Fruit fly (Drosophila melanogaster): ENCODE measurements around the gene trh.
A peak's percentile ranks its signal among the peaks of the same experiment; 100 is the strongest.

The trh gene

DNA sequence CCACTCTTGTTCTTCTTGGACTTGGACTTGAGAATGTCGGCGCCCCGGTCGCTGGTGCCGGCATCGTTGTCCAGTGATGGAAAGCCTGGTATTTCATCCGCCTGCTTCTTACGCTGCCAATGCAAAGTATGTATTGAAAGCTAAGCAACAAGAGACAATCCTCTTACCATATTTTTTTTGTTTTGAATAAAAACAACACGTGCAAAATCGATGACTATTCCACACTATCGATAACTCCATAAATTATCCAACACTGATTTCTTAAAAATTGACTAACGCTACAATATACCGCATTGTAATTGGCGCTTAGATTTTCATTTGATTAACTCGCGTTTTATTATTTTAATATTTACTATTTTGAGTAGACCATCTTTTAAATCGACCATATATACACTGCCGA is 67.9 kb downstream of the trh start, which contains the start of gene CG32344 (continued):
- TF ChIP-seq CG18619 (GFP tag; optimal IDR thresholded peaks at IDR 0.05) (no peak), YL-1 (GFP tag; optimal IDR thresholded peaks at IDR 0.05) (peak; percentile 90), CG11695 (GFP tag; IDR thresholded peaks at IDR 0.05) (no peak), CG7928 (GFP tag; optimal IDR thresholded peaks at IDR 0.05) (no peak), gce (GFP tag; IDR thresholded peaks at IDR 0.05) (no peak), CG2889 (GFP tag; IDR thresholded peaks at IDR 0.05) (no peak), CG12659 (GFP tag; optimal IDR thresholded peaks at IDR 0.05) (peak; percentile 16), CG3407 (GFP tag; optimal IDR thresholded peaks at IDR 0.05) (no peak), CG10366 (GFP tag; IDR thresholded peaks at IDR 0.05) (no peak), ftz-f1 (GFP tag; optimal IDR thresholded peaks at IDR 0.05) (no peak), unpg (GFP tag; optimal IDR thresholded peaks at IDR 0.05) (no peak), CG12219 (GFP tag; optimal IDR thresholded peaks at IDR 0.05) (no peak), fd102C (GFP tag; optimal IDR thresholded peaks at IDR 0.05) (no peak), CG7839 (tag; optimal IDR thresholded peaks at IDR 0.05) (no peak), br (optimal IDR thresholded peaks at IDR 0.05) (no peak), ATbp (GFP tag; optimal IDR thresholded peaks at IDR 0.05) (no peak), CG7556 (GFP tag; optimal IDR thresholded peaks at IDR 0.05) (no peak), BEAF-32 (GFP tag; optimal IDR thresholded peaks at IDR 0.05) (peak; percentile 82), CG5180 (GFP tag; optimal IDR thresholded peaks at IDR 0.05) (no peak), CG10321 (GFP tag; IDR thresholded peaks at IDR 0.05) (no peak), CG30431 (GFP tag; optimal IDR thresholded peaks at IDR 0.05) (no peak), ham (GFP tag; IDR thresholded peaks at IDR 0.05) (no peak), Hey (tag; optimal IDR thresholded peaks at IDR 0.05) (no peak), vfl (GFP tag; optimal IDR thresholded peaks at IDR 0.05) (no peak), CG4854 (GFP tag; optimal IDR thresholded peaks at IDR 0.05) (no peak), Drgx (GFP tag; IDR thresholded peaks at IDR 0.05) (no peak), fd3F (GFP tag; optimal IDR thresholded peaks at IDR 0.05) (no peak), peb (GFP tag; IDR thresholded peaks at IDR 0.05) (no peak), exex (tag; optimal IDR thresholded peaks at IDR 0.05) (no peak), ab (GFP tag; optimal IDR thresholded peaks at IDR 0.05) (no peak), CG9609 (GFP tag; optimal IDR thresholded peaks at IDR 0.05) (no peak), CG10565 (GFP tag; optimal IDR thresholded peaks at IDR 0.05) (no peak), D19A (tag; optimal IDR thresholded peaks at IDR 0.05) (no peak), row (GFP tag; IDR thresholded peaks at IDR 0.05) (no peak), dmrt99B (tag; optimal IDR thresholded peaks at IDR 0.05) (no peak), Dll (GFP tag; IDR thresholded peaks at IDR 0.05; ENCODE audit: partially characterized antibody) (peak; percentile 80), HLH4C (GFP tag; IDR thresholded peaks at IDR 0.05; ENCODE audit: partially characterized antibody) (peak; percentile 67), Usf (GFP tag; optimal IDR thresholded peaks at IDR 0.05) (no peak), CG12744 (GFP tag; optimal IDR thresholded peaks at IDR 0.05) (no peak), Six4 (GFP tag; optimal IDR thresholded peaks at IDR 0.05) (no peak), dan (GFP tag; IDR thresholded peaks at IDR 0.05) (no peak), CG14710 (tag; optimal IDR thresholded peaks at IDR 0.05) (peak; percentile 44), slp2 (GFP tag; optimal IDR thresholded peaks at IDR 0.05) (no peak), CG4424 (GFP tag; optimal IDR thresholded peaks at IDR 0.05) (no peak), CG7357 (GFP tag; IDR thresholded peaks at IDR 0.05) (no peak), CG31365 (tag; optimal IDR thresholded peaks at IDR 0.05) (no peak), Mrtf (GFP tag; IDR thresholded peaks at IDR 0.05) (no peak), C15 (GFP tag; IDR thresholded peaks at IDR 0.05) (no peak), odd (GFP tag; optimal IDR thresholded peaks at IDR 0.05) (no peak), sqz (GFP tag; optimal IDR thresholded peaks at IDR 0.05) (peak; percentile 85), CG11696 (GFP tag; IDR thresholded peaks at IDR 0.05) (no peak), CG12071 (GFP tag; optimal IDR thresholded peaks at IDR 0.05) (no peak), CG2202 (tag; optimal IDR thresholded peaks at IDR 0.05) (no peak)
